Worm (Caenorhabditis elegans) whole organism, mixed stage, embryonic: Measurements from ENCODE around the gene ZK637.14.
"Not testable (repeated sequence)": the region's sequence is repeated elsewhere in the genome, so short reads cannot be mapped to it uniquely, and the experiment has no call there.

Experiments used
- ces-1 ChIP-seq: fragments of 150-350 bp; optimal IDR thresholded peaks from 2 replicates; lab custom pipeline; 2014; ENCODE audit warnings: missing biosample characterization, missing genetic modification reagents, missing genetic modification characterization
- elt-1 ChIP-seq: sonication (generic microtip); optimal IDR thresholded peaks from 2 replicates; lab custom pipeline; 2017; ENCODE audit warnings: missing genetic modification characterization, mild to moderate bottlenecking, missing compliant biosample characterization, antibody characterized with exemption, moderate library complexity, borderline replicate concordance; ENCODE audit not compliant: insufficient read depth
- lsy-2 ChIP-seq: fragments of 150-350 bp; optimal IDR thresholded peaks from 2 replicates; lab custom pipeline; 2014; ENCODE audit warnings: missing biosample characterization, missing genetic modification characterization
- nhr-2 ChIP-seq: fragments of 150-350 bp; optimal IDR thresholded peaks from 2 replicates; lab custom pipeline; 2014; ENCODE audit warnings: missing biosample characterization, missing genetic modification characterization
- nhr-237 ChIP-seq: fragments of 150-350 bp; optimal IDR thresholded peaks from 2 replicates; lab custom pipeline; 2014; ENCODE audit warnings: missing biosample characterization, missing genetic modification characterization
- nhr-28 ChIP-seq: fragments of 150-350 bp; optimal IDR thresholded peaks from 2 replicates; lab custom pipeline; 2014; ENCODE audit warnings: missing biosample characterization, missing genetic modification characterization
- nhr-76 ChIP-seq: sonication (generic microtip); optimal IDR thresholded peaks from 2 replicates; lab custom pipeline; 2017; ENCODE audit warnings: missing biosample characterization, missing genetic modification characterization
- pha-4 ChIP-seq: fragments of 150-350 bp; optimal IDR thresholded peaks from 2 replicates; lab custom pipeline; 2018; ENCODE audit warnings: missing biosample characterization, missing genetic modification reagents, missing genetic modification characterization
- sptf-1 ChIP-seq: sonication (generic microtip); optimal IDR thresholded peaks from 2 replicates; lab custom pipeline; 2017; ENCODE audit warnings: mild to moderate bottlenecking, missing genetic modification characterization, moderate library complexity, missing compliant biosample characterization
- unc-62 ChIP-seq: fragments of 150-350 bp; optimal IDR thresholded peaks from 2 replicates; lab custom pipeline; 2014; ENCODE audit warnings: missing biosample characterization, missing genetic modification reagents, missing genetic modification characterization

DNA sequence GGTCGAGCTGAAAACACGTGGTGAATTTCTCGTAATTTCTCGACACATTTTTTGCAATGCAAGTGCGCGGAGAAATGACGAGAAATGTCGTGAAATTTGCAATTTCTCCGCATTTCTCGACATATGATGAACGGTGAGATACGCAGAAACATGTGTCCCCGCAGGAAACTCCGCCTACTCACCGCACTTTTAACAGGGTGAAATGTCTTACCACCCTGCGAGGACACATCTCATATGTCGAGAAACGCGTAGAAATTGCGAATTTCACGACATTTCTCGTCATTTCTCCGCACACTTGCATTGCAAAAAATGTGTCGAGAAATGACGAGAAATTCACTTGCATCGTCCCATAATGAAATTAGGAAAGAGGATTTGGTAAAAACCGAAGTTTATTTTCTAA, 12.1 kb upstream of the ZK637.14 start:
- not testable (repeated sequence) for TF ChIP-seq pha-4; sptf-1; nhr-237 (tag; lab: Kevin White, UChicago); lsy-2 (tag; lab: Kevin White, UChicago); nhr-2 (tag; lab: Kevin White, UChicago); unc-62 (GFP tag; lab: Kevin White, UChicago); ces-1 (GFP tag; lab: Kevin White, UChicago); elt-1 (tag; lab: Kevin White, UChicago); nhr-76 (tag; lab: Kevin White, UChicago); nhr-28
